Fruit fly (Drosophila melanogaster) S2 (cell line): ENCODE results near the gene Exd2.

Source experiments
- CG8478 ChIP-seq: fragments of >200 bp; optimal IDR thresholded peaks from 2 replicates; lab custom pipeline; 2018
- CTCF ChIP-seq, 2 experiments: fragments of >200 bp; optimal IDR thresholded peaks; 2 replicates each; lab custom pipeline; 2018

DNA sequence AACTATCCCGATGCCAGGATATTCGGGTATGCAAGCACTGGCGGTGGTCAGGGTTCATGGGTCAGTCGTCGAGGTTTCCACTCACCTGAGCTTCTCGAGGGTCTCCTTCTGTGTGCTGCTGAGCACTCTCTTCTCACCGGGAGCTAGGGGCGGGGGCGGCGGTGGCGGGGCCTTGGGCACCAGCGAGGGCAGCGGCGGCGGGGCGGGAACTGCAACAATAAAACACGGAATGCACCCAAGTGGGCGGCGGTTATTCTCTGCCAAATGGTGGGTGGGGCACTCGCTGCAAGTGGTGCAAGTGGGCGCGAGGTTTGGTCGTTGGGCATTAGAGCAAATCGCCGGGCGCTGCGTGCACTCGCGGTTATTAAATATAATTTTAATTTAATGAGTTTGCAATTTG lies 5.5 kb upstream of the Exd2 start:
- no peak for TF ChIP-seq CTCF (optimal IDR thresholded peaks at IDR 0.05; lab: Kevin White, UChicago)
- TF ChIP-seq CG8478 (lab: Kevin White, UChicago) = no peak
